Fruit fly (Drosophila melanogaster) whole organism: ENCODE data around the gene CG9795.

ENCODE experiments used
- CG8478 ChIP-seq: fragments of >200 bp; optimal IDR thresholded peaks from 2 replicates; lab custom pipeline; 2018; ENCODE audit warnings: inconsistent platforms
- Dll ChIP-seq: fragments of >200 bp; optimal IDR thresholded peaks from 2 replicates; lab custom pipeline; 2017
- EcR ChIP-seq, 2 experiments: fragments of >200 bp; optimal IDR thresholded peaks; 2 replicates each; lab custom pipeline; 2017; ENCODE audit warnings: missing biosample characterization in 2 of 2, missing genetic modification characterization in 2 of 2, missing genetic modification reagents in 2 of 2
- pan ChIP-seq: fragments of >200 bp; optimal IDR thresholded peaks from 2 replicates; lab custom pipeline; 2017
- psq ChIP-seq: fragments of >200 bp; optimal IDR thresholded peaks from 2 replicates; lab custom pipeline; 2017
- usp ChIP-seq: fragments of >200 bp; optimal IDR thresholded peaks from 2 replicates; lab custom pipeline; 2017; ENCODE audit warnings: missing biosample characterization, missing genetic modification characterization, mixed read lengths

dm6 chr3R:4346636-4347035, 27.2 kb downstream of the CG9795 start, which contains the start of gene hkb:
- TF ChIP-seq Dll (lab: Kevin White, UChicago) (no peak), usp (GFP tag; lab: Kevin White, UChicago) (no peak), psq (lab: Kevin White, UChicago) (no peak), CG8478 (lab: Kevin White, UChicago) (no peak), pan (lab: Kevin White, UChicago) (no peak), EcR (GFP tag; optimal IDR thresholded peaks at IDR 0.05; lab: Kevin White, UChicago) (no peak)
